Worm (Caenorhabditis elegans): ENCODE measurements around the gene C53D6.8.

The C53D6.8 gene

DNA sequence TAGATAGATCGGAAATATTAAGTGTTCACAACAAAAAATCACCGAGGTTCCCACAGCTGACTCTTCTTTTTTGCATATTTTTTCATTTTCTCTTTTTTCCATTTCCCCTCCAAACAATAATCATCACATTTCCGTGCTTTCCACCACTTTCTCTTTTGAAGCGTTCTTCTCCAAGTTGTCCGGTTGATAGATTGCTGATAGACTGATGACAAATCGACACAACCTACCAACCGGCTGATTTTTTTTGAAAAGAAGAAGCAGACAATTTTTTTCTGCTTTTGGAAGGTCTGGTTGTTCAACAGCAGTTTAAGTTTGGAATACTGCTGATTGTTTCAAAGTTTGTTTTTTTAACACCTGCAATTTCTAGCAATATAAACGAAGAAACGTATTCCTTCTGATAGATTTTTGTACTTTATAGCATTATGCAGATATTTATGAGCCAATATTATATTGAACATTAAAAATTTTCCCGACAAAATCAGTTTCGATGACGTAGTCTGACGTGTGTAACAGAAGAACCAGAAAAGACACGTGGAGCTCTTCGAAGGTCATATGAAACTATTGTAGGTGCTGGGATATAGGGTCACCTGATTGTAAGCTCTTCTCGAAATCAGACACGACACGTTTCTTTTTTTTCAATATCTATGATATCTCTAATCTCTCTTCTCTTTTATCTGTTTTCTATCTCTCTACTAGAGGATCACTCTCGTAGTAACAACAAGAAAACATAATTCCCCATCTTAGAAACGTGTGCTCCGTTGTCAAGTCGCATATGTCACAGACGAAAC lies 27.8 kb downstream of the C53D6.8 start (continued):
- TF ChIP-seq ama-1 (optimal IDR thresholded peaks at IDR 0.05) (no peak), nhr-237 (tag; optimal IDR thresholded peaks at IDR 0.05) (no peak), mbf-1 (tag; optimal IDR thresholded peaks at IDR 0.05) (no peak), nhr-10 (tag; optimal IDR thresholded peaks at IDR 0.05) (no peak), ztf-4 (tag; optimal IDR thresholded peaks at IDR 0.05) (peak; percentile 17), ztf-11 (tag; optimal IDR thresholded peaks at IDR 0.05) (no peak), ZK546.5 (tag; optimal IDR thresholded peaks at IDR 0.05) (no peak), unc-62 (GFP tag; optimal IDR thresholded peaks at IDR 0.05) (no peak)

DNA sequence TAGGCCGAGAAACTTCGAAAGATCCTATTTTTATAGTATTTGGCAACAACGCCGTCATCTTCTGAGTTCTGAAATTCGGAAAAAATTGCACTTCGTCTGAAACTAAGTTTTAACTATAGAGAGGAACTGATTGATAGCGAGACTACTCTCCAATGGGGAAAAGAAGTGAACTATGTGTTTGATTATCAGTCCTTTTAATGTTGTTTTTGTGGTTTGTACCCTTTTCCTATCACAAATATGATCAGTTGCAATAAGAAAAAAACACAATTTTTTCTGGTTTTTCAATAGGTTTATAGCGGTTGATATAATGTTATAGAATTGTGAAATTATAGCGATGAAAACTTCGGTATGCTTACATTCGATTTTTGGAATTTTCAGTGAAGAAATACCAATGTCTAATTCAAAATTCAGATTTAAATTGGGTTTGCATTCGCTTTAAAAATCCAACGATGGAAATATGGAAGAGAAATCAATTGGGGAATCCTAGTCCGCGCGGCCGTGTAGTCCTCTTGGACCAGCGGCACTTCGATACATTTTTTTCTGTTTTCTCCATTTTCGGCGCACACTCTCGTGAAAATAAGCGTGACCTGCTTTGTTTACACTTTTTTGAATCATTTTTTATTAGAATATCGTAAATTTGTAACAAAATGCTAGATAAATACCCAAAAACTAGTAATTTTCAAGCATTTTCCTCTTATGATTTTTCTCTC lies 29.1 kb downstream of the C53D6.8 start, which contains the start of gene C53B4.3:
Gene C53B4.3, minus strand, starts transcription at position 464 of the 710 bp plus-strand sequence.
- TF ChIP-seq unc-39 (tag; optimal IDR thresholded peaks at IDR 0.05), result no peak
- TF ChIP-seq snpc-4 (tag; optimal IDR thresholded peaks at IDR 0.05), result no peak
- TF ChIP-seq lin-13 (GFP tag; optimal IDR thresholded peaks at IDR 0.05), result peak; percentile 19
- TF ChIP-seq F13H6.1 (tag; optimal IDR thresholded peaks at IDR 0.05), result peak; percentile 81
- TF ChIP-seq lsy-2 (tag; optimal IDR thresholded peaks at IDR 0.05), result peak; percentile 51 to 75
- no peak for TF ChIP-seq elt-3 (tag; optimal IDR thresholded peaks at IDR 0.05)
- peak; percentile 39 for TF ChIP-seq crh-2 (tag; optimal IDR thresholded peaks at IDR 0.05)
- peak; percentile 76 for TF ChIP-seq sma-3 (GFP tag; optimal IDR thresholded peaks at IDR 0.05)
- TF ChIP-seq sem-4 (tag; optimal IDR thresholded peaks at IDR 0.05), result peak; percentile 26
- no peak for TF ChIP-seq unc-62 (GFP tag; optimal IDR thresholded peaks at IDR 0.05)
- TF ChIP-seq nhr-21 (tag; optimal IDR thresholded peaks at IDR 0.05), result no peak
- peak; percentile 58 for TF ChIP-seq gmeb-1 (tag; optimal IDR thresholded peaks at IDR 0.05)
- peak; percentile 1 for TF ChIP-seq ztf-4 (tag; optimal IDR thresholded peaks at IDR 0.05)
- TF ChIP-seq sma-9 (GFP tag; optimal IDR thresholded peaks at IDR 0.05), result peak; percentile 89
- TF ChIP-seq sma-9 (tag; optimal IDR thresholded peaks at IDR 0.05), result no peak
- TF ChIP-seq fos-1 (tag; optimal IDR thresholded peaks at IDR 0.05), result peak; percentile 29
- no peak for TF ChIP-seq nhr-237 (tag; optimal IDR thresholded peaks at IDR 0.05)
- TF ChIP-seq dmd-4 (tag; optimal IDR thresholded peaks at IDR 0.05), result peak; percentile 28
- peak; percentile 24 for TF ChIP-seq nhr-129 (tag; optimal IDR thresholded peaks at IDR 0.05)
- peak; percentile 7 for TF ChIP-seq lin-11 (tag; optimal IDR thresholded peaks at IDR 0.05)
- TF ChIP-seq nhr-25 (tag; optimal IDR thresholded peaks at IDR 0.05), result peak; percentile 70
- peak; percentile 68 for TF ChIP-seq C34F6.9 (tag; optimal IDR thresholded peaks at IDR 0.05)
- peak; percentile 65 for TF ChIP-seq unc-55 (GFP tag; optimal IDR thresholded peaks at IDR 0.05)

DNA sequence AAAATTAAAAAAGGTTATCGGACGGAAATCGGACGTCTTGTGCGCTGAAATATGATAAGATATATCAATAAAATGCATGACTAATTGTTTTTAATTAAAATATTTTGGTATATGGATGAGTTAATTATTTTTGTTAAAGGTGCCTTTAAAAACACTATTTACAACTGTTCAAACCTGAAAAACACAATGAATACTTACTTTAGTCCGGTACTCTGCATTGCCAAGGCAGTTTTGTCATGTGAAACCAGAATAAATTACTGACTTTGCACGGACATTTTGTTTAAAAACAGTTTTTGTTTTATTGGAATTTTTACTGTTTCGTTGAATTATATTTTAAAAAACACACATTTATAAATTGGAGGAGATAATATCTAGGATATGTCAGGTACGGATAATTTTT lies 34.5 kb downstream of the C53D6.8 start, which contains the start of gene suex-2:
Gene suex-2, plus strand, starts transcription at position 301 of the 400 bp plus-strand sequence.
- TF ChIP-seq sem-4 (tag; optimal IDR thresholded peaks at IDR 0.05), result no peak
- no peak for TF ChIP-seq fos-1 (tag; optimal IDR thresholded peaks at IDR 0.05)
- no peak for TF ChIP-seq lin-13 (GFP tag; optimal IDR thresholded peaks at IDR 0.05)
- no peak for TF ChIP-seq nhr-6 (tag; optimal IDR thresholded peaks at IDR 0.05)
- no peak for TF ChIP-seq blmp-1 (tag; optimal IDR thresholded peaks at IDR 0.05; ENCODE audit: insufficient read depth)
- TF ChIP-seq nhr-10 (tag; optimal IDR thresholded peaks at IDR 0.05), result no peak
- no peak for TF ChIP-seq ZK546.5 (tag; optimal IDR thresholded peaks at IDR 0.05)
- no peak for TF ChIP-seq alr-1 (tag; optimal IDR thresholded peaks at IDR 0.05)
- no peak for TF ChIP-seq nhr-129 (tag; optimal IDR thresholded peaks at IDR 0.05)
- TF ChIP-seq snpc-4 (tag; optimal IDR thresholded peaks at IDR 0.05), result no peak
- TF ChIP-seq nhr-77 (tag; optimal IDR thresholded peaks at IDR 0.05), result no peak
- no peak for TF ChIP-seq unc-55 (GFP tag; optimal IDR thresholded peaks at IDR 0.05)
- no peak for TF ChIP-seq mbf-1 (tag; optimal IDR thresholded peaks at IDR 0.05)
- TF ChIP-seq F13H6.1 (tag; optimal IDR thresholded peaks at IDR 0.05), result no peak
- TF ChIP-seq elt-1 (tag; optimal IDR thresholded peaks at IDR 0.05), result no peak
- no peak for TF ChIP-seq unc-39 (tag; optimal IDR thresholded peaks at IDR 0.05)
- no peak for TF ChIP-seq lsy-2 (tag; optimal IDR thresholded peaks at IDR 0.05)
- TF ChIP-seq ceh-82 (tag; optimal IDR thresholded peaks at IDR 0.05), result no peak

DNA sequence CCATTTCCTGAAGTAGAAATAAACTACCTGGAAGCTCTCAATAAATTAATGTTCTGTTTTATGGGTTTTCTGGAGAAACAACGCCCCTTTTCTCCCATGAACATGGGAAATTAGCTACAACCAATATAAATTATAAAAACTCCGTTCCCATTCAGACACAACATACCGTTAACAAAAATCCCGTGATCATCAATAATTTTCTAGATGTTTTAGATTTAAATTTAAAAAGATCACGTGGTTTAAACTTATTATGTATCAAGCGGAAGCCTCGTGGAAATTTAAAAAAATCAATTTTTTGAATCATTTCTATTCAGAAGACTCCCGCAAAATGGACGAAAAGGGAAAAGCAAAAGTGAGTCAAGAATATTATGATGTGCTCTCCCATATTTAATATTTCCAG lies 36.7 kb downstream of the C53D6.8 start, which contains the start of gene C53B4.2:
Gene C53B4.2, plus strand, starts transcription at position 301 of the 400 bp plus-strand sequence.
- TF ChIP-seq sma-3 (GFP tag; optimal IDR thresholded peaks at IDR 0.05) (no peak), ztf-11 (tag; optimal IDR thresholded peaks at IDR 0.05) (no peak), lin-13 (GFP tag; optimal IDR thresholded peaks at IDR 0.05) (no peak), zag-1 (tag; optimal IDR thresholded peaks at IDR 0.05) (no peak)
